Worm (Caenorhabditis elegans): ENCODE results near the gene gst-15.
"Not testable (repeated sequence)": the region's sequence is repeated elsewhere in the genome, so short reads cannot be mapped to it uniquely, and the experiment has no call there.

Gene gst-15

ce11 chrII:13613096-13613495 is at the start of gene gst-15:
TSS of gene gst-15 (minus strand) at chrII:13613196.
- TF ChIP-seq egl-27 (tag; optimal IDR thresholded peaks at IDR 0.05) (no peak), nhr-28 (tag; optimal IDR thresholded peaks at IDR 0.05) (no peak), dsc-1 (tag; optimal IDR thresholded peaks at IDR 0.05) (no peak), zip-4 (GFP tag; optimal IDR thresholded peaks at IDR 0.05) (no peak), lin-13 (GFP tag; optimal IDR thresholded peaks at IDR 0.05) (no peak), tbx-2 (tag; optimal IDR thresholded peaks at IDR 0.05) (no peak), hpl-2 (GFP tag; optimal IDR thresholded peaks at IDR 0.05) (no peak), rnt-1 (tag; optimal IDR thresholded peaks at IDR 0.05) (no peak)

- TF ChIP-seq xbp-1, nhr-11, blmp-1 (tag; optimal IDR thresholded peaks at IDR 0.05): not testable (repeated sequence)
Observed at ce11 chrII:13661990-13662389, 49.0 kb upstream of the gst-15 start, which contains the start of gene C31C9.6. TSS of gene C31C9.6 (minus strand) at chrII:13662090.

ce11 chrII:13654723-13655122 is 41.7 kb upstream of the gst-15 start, which contains the start of gene C31C9.9:
TSS of gene C31C9.9 (plus strand) at chrII:13655023.
- TF ChIP-seq nhr-237 (tag; optimal IDR thresholded peaks at IDR 0.05); jun-1 (tag; optimal IDR thresholded peaks at IDR 0.05); hlh-17 (GFP tag; optimal IDR thresholded peaks at IDR 0.05; ENCODE audit: borderline replicate concordance): not testable (repeated sequence)

DNA sequence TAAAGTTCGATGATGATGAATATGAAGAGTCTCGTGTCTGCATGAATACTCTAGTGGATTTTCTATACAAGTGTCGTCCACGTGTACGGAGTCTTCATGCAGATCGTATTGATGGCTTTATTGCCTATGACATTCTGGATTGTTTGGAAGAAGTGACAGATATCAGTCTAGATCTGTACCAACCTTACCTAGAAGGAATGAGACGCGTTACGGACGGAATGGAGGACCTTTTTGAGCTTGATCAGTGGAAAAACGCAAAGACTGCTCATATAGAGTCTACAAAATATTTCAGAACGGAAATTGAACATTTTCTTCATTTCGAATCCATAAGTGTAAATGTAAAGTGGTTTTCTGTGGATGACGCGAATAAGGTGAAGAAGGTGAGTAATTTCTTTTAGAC is 35.2 kb upstream of the gst-15 start, which contains the start of gene fbxa-169:
TSS of gene fbxa-169 (plus strand) at position 301 of the 400 bp plus-strand sequence.
- no peak for TF ChIP-seq snpc-4 (tag; optimal IDR thresholded peaks at IDR 0.05)
- no peak for TF ChIP-seq ceh-63 (GFP tag; optimal IDR thresholded peaks at IDR 0.05)
- no peak for TF ChIP-seq egl-13 (tag; optimal IDR thresholded peaks at IDR 0.05)
- TF ChIP-seq fkh-10 (GFP tag; optimal IDR thresholded peaks at IDR 0.05), result no peak
- TF ChIP-seq Y116A8C.19 (tag; optimal IDR thresholded peaks at IDR 0.05; ENCODE audit: borderline replicate concordance), result no peak
- TF ChIP-seq isw-1 (GFP tag; IDR thresholded peaks at IDR 0.05), result no peak
- no peak for TF ChIP-seq sup-37 (GFP tag; optimal IDR thresholded peaks at IDR 0.05)
- TF ChIP-seq hlh-17 (GFP tag; optimal IDR thresholded peaks at IDR 0.05; ENCODE audit: borderline replicate concordance), result no peak
- TF ChIP-seq alr-1 (tag; optimal IDR thresholded peaks at IDR 0.05; ENCODE audit: borderline replicate concordance), result no peak
- TF ChIP-seq unc-130 (tag; optimal IDR thresholded peaks at IDR 0.05), result no peak
- TF ChIP-seq pag-3 (tag; optimal IDR thresholded peaks at IDR 0.05; ENCODE audit: borderline replicate concordance, insufficient read depth), result no peak

DNA sequence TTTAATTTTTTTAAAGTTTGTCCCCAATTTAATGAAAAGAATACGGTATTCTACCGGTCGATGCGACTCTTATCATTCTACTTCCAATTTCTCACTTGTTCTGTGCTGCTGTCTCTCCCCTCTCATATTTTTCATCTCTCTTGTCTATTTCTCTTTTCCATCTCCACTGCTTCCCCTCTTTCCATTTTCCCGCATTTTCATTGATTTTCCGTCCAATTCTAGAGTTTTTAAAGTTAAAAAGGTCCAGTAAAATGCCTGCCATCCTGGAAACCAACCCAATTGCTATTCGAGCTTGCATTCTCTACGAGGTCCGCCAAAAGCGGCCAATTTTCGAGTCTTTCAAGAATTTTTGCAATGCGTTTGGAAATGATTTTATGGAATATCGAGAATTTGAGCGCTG is 28.3 kb upstream of the gst-15 start, which contains the start of gene fbxa-167:
TSS of gene fbxa-167 (plus strand) at position 179 of the 400 bp plus-strand sequence.
- TF ChIP-seq sptf-1 (tag; optimal IDR thresholded peaks at IDR 0.05) (no peak), nhr-85 (tag) (peak; percentile 72), aly-2 (tag; optimal IDR thresholded peaks at IDR 0.05) (no peak), snpc-4 (tag; optimal IDR thresholded peaks at IDR 0.05) (no peak), lsy-2 (tag; optimal IDR thresholded peaks at IDR 0.05) (peak in 1 of 2 experiments; percentile 40), nhr-84 (tag; optimal IDR thresholded peaks at IDR 0.05) (no peak), egl-27 (tag; optimal IDR thresholded peaks at IDR 0.05) (no peak), F16B12.6 (tag; optimal IDR thresholded peaks at IDR 0.05) (no peak), dpl-1 (GFP tag; optimal IDR thresholded peaks at IDR 0.05) (peak in 1 of 3 experiments; percentile 4), aha-1 (tag; optimal IDR thresholded peaks at IDR 0.05) (no peak), efl-1 (optimal IDR thresholded peaks at IDR 0.05) (peak in 1 of 2 experiments; percentile 16), efl-1 (GFP tag; optimal IDR thresholded peaks at IDR 0.05 in 1 of 2) (no peak)
